Fruit fly (Drosophila melanogaster) whole organism, embryonic: ENCODE results near the gene CG33631.

Source experiments
- Abd-B ChIP-seq: fragments of 200-800 bp; sonication (Bioruptor generic); optimal IDR thresholded peaks from 2 replicates; lab custom pipeline; 2018; ENCODE audit warnings: missing biosample characterization, mild to moderate bottlenecking, missing genetic modification characterization, moderate library complexity
- Awh ChIP-seq: fragments of 200-800 bp; sonication (Bioruptor generic); IDR thresholded peaks from 2 replicates; pipeline ENCODE4, ENCODE4 v1.3.6; 2022; ENCODE audit warnings: missing biosample characterization, missing genetic modification characterization
- CG10209 ChIP-seq: fragments of 200-800 bp; sonication (Bioruptor generic); optimal IDR thresholded peaks from 3 replicates; lab custom pipeline; 2017; ENCODE audit warnings: missing biosample characterization, mild to moderate bottlenecking, missing genetic modification characterization, missing genetic modification reagents
- CG10431 ChIP-seq: fragments of 200-800 bp; sonication (Bioruptor generic); optimal IDR thresholded peaks from 3 replicates; lab custom pipeline; 2018; ENCODE audit warnings: missing biosample characterization, mild to moderate bottlenecking, missing genetic modification characterization
- CG12104 ChIP-seq: fragments of 200-800 bp; sonication (Bioruptor generic); optimal IDR thresholded peaks from 3 replicates; lab custom pipeline; 2016; ENCODE audit warnings: missing biosample characterization, missing genetic modification characterization
- CG13287 ChIP-seq: fragments of 200-800 bp; sonication (Bioruptor generic); IDR thresholded peaks from 2 replicates; pipeline ENCODE4 v1.3.6; 2022; ENCODE audit warnings: missing biosample characterization, missing genetic modification characterization; ENCODE audit not compliant: partially characterized antibody
- CG15269 ChIP-seq: fragments of 200-800 bp; sonication (Bioruptor generic); optimal IDR thresholded peaks from 2 replicates; lab custom pipeline; 2018; ENCODE audit warnings: missing biosample characterization, mild to moderate bottlenecking, missing genetic modification characterization, moderate library complexity
- CG3281 ChIP-seq: fragments of 200-800 bp; sonication (Bioruptor generic); optimal IDR thresholded peaks from 3 replicates; lab custom pipeline; 2017; ENCODE audit warnings: missing biosample characterization, mild to moderate bottlenecking, missing genetic modification characterization
- CG34422 ChIP-seq: fragments of 200-800 bp; sonication (Bioruptor generic); IDR thresholded peaks from 3 replicates; pipeline ENCODE4 v1.3.6; 2022; ENCODE audit warnings: missing biosample characterization, missing genetic modification characterization
- CG3995 ChIP-seq: fragments of 200-800 bp; sonication (Bioruptor generic); optimal IDR thresholded peaks from 3 replicates; lab custom pipeline; 2016; ENCODE audit warnings: missing biosample characterization, missing genetic modification characterization
- CG4360 ChIP-seq: fragments of 200-800 bp; sonication (Bioruptor generic); IDR thresholded peaks from 2 replicates; pipeline ENCODE4 v1.3.6; 2022; ENCODE audit warnings: missing biosample characterization, missing genetic modification characterization
- CG7556 ChIP-seq: fragments of 200-800 bp; sonication (Bioruptor generic); optimal IDR thresholded peaks from 2 replicates; lab custom pipeline; 2017; ENCODE audit warnings: missing biosample characterization, mild to moderate bottlenecking, missing genetic modification characterization
- CG8478 ChIP-seq: fragments of >200 bp; optimal IDR thresholded peaks from 2 replicates; lab custom pipeline; 2018
- CG9609 ChIP-seq: fragments of 200-800 bp; sonication (Bioruptor generic); optimal IDR thresholded peaks from 3 replicates; lab custom pipeline; 2016; ENCODE audit warnings: missing biosample characterization, missing genetic modification characterization
- CG9727 ChIP-seq: fragments of 200-800 bp; sonication (Bioruptor generic); optimal IDR thresholded peaks from 3 replicates; lab custom pipeline; 2017; ENCODE audit warnings: missing biosample characterization, mild to moderate bottlenecking, missing genetic modification characterization
- Chrac-16 ChIP-seq: fragments of 200-800 bp; sonication (Bioruptor generic); optimal IDR thresholded peaks from 3 replicates; lab custom pipeline; 2016; ENCODE audit warnings: missing biosample characterization, missing genetic modification characterization
- Dbx ChIP-seq: fragments of 200-800 bp; sonication (Bioruptor generic); IDR thresholded peaks from 3 replicates; pipeline ENCODE4 v1.3.6; 2022; ENCODE audit warnings: missing biosample characterization, missing genetic modification characterization
- Fer3 ChIP-seq: fragments of 200-800 bp; sonication (Bioruptor generic); optimal IDR thresholded peaks from 2 replicates; lab custom pipeline; 2018; ENCODE audit warnings: missing biosample characterization, mild to moderate bottlenecking, missing genetic modification characterization, moderate library complexity
- H15 ChIP-seq: fragments of 200-800 bp; sonication (Bioruptor generic); IDR thresholded peaks from 3 replicates; pipeline ENCODE4 v1.3.6; 2022; ENCODE audit warnings: missing biosample characterization, missing genetic modification characterization
- Hmx ChIP-seq: fragments of 200-800 bp; sonication (Bioruptor generic); optimal IDR thresholded peaks from 2 replicates; lab custom pipeline; 2016; ENCODE audit warnings: missing biosample characterization, missing genetic modification characterization
- Lim3 ChIP-seq: fragments of 200-800 bp; sonication (Bioruptor generic); IDR thresholded peaks from 2 replicates; pipeline ENCODE4 v1.3.6; 2022; ENCODE audit warnings: missing biosample characterization, missing genetic modification characterization
- NfI ChIP-seq: fragments of 200-800 bp; sonication (Bioruptor generic); optimal IDR thresholded peaks from 3 replicates; lab custom pipeline; 2018; ENCODE audit warnings: missing biosample characterization, mild to moderate bottlenecking, missing genetic modification characterization, moderate library complexity
- Pdp1 ChIP-seq, 2 experiments: fragments of 200-800 bp; sonication (Bioruptor generic); optimal IDR thresholded peaks; 3 replicates each; lab custom pipeline; 2016; ENCODE audit warnings: missing biosample characterization in 2 of 2, missing genetic modification characterization in 2 of 2, mild to moderate bottlenecking in 1 of 2, moderate library complexity in 1 of 2
- Ptx1 ChIP-seq: fragments of 200-800 bp; sonication (Bioruptor generic); IDR thresholded peaks from 2 replicates; pipeline ENCODE4 v1.3.6; 2022; ENCODE audit warnings: missing biosample characterization, missing genetic modification characterization
- Rfx ChIP-seq: fragments of 200-800 bp; sonication (Bioruptor generic); IDR thresholded peaks from 2 replicates; pipeline ENCODE4 v1.3.6; 2022; ENCODE audit warnings: missing biosample characterization, missing genetic modification characterization
- Sin3A ChIP-seq: fragments of >200 bp; optimal IDR thresholded peaks from 2 replicates; lab custom pipeline; 2018
- Sox100B ChIP-seq: fragments of 200-800 bp; sonication (Bioruptor generic); optimal IDR thresholded peaks from 3 replicates; lab custom pipeline; 2018; ENCODE audit warnings: missing biosample characterization, mild to moderate bottlenecking, missing genetic modification characterization
- Vsx1 ChIP-seq: fragments of 200-800 bp; sonication (Bioruptor generic); optimal IDR thresholded peaks from 2 replicates; lab custom pipeline; 2017; ENCODE audit warnings: missing biosample characterization, mild to moderate bottlenecking, missing genetic modification characterization, missing genetic modification reagents
- az2 ChIP-seq: fragments of 200-800 bp; sonication (Bioruptor generic); optimal IDR thresholded peaks from 3 replicates; lab custom pipeline; 2016; ENCODE audit warnings: missing biosample characterization, missing genetic modification characterization
- btn ChIP-seq: fragments of 200-800 bp; sonication (Bioruptor generic); optimal IDR thresholded peaks from 2 replicates; lab custom pipeline; 2016; ENCODE audit warnings: missing biosample characterization, missing genetic modification characterization
- chinmo ChIP-seq: fragments of 200-800 bp; sonication (Bioruptor generic); IDR thresholded peaks from 4 replicates; pipeline ENCODE4 v1.3.6; 2022; ENCODE audit warnings: missing biosample characterization, missing genetic modification characterization; ENCODE audit not compliant: partially characterized antibody
- exex ChIP-seq: fragments of 200-800 bp; sonication (Bioruptor generic); optimal IDR thresholded peaks from 4 replicates; lab custom pipeline; 2018; ENCODE audit warnings: missing biosample characterization, mild to moderate bottlenecking, missing genetic modification characterization, moderate library complexity
- gsb ChIP-seq: fragments of 200-800 bp; sonication (Bioruptor generic); IDR thresholded peaks from 2 replicates; pipeline ENCODE4 v1.3.6; 2022; ENCODE audit warnings: missing biosample characterization, missing genetic modification characterization
- klu ChIP-seq: fragments of 200-800 bp; sonication (Bioruptor generic); IDR thresholded peaks from 2 replicates; pipeline ENCODE4 v1.3.6; 2022; ENCODE audit warnings: missing biosample characterization, missing genetic modification characterization
- kni ChIP-seq: fragments of 200-800 bp; sonication (Bioruptor generic); optimal IDR thresholded peaks from 3 replicates; lab custom pipeline; 2017; ENCODE audit warnings: mild to moderate bottlenecking, missing biosample characterization, missing genetic modification reagents, missing genetic modification characterization
- knrl ChIP-seq: fragments of 200-800 bp; sonication (Bioruptor generic); IDR thresholded peaks from 3 replicates; pipeline ENCODE4 v1.3.6; 2022; ENCODE audit warnings: missing biosample characterization, missing genetic modification characterization; ENCODE audit not compliant: partially characterized antibody
- nerfin-2 ChIP-seq: fragments of 200-800 bp; sonication (Bioruptor generic); IDR thresholded peaks from 2 replicates; pipeline ENCODE4 v1.3.6; 2022; ENCODE audit warnings: missing biosample characterization, missing genetic modification characterization; ENCODE audit not compliant: partially characterized antibody
- otp ChIP-seq: fragments of 200-800 bp; sonication (Bioruptor generic); IDR thresholded peaks from 3 replicates; pipeline ENCODE4, ENCODE4 v1.3.6; 2022; ENCODE audit warnings: missing biosample characterization, missing genetic modification characterization
- psq ChIP-seq: fragments of 200-800 bp; sonication (Bioruptor generic); optimal IDR thresholded peaks from 2 replicates; lab custom pipeline; 2017; ENCODE audit warnings: missing biosample characterization, missing genetic modification characterization
- row ChIP-seq: fragments of 200-800 bp; sonication (Bioruptor generic); IDR thresholded peaks from 3 replicates; pipeline ENCODE4 v1.3.6; 2022; ENCODE audit warnings: missing biosample characterization, missing genetic modification characterization
- sc ChIP-seq, 3 experiments: fragments of >200 bp in 2 of 3; fragments of 200-800 bp in 1 of 3; sonication (Bioruptor generic) in 1 of 3; optimal IDR thresholded peaks; 2 replicates in 2 of 3; 3 replicates in 1 of 3; lab custom pipeline; 2017; ENCODE audit warnings: mild to moderate bottlenecking in 1 of 3, missing biosample characterization in 1 of 3, missing genetic modification characterization in 1 of 3, missing genetic modification reagents in 1 of 3
- sd ChIP-seq: fragments of 200-800 bp; sonication (Bioruptor generic); optimal IDR thresholded peaks from 3 replicates; lab custom pipeline; 2018; ENCODE audit warnings: missing biosample characterization, mild to moderate bottlenecking, missing genetic modification characterization, moderate library complexity
- sim ChIP-seq: fragments of 200-800 bp; sonication (Bioruptor generic); IDR thresholded peaks from 2 replicates; pipeline ENCODE4 v1.3.6; 2022; ENCODE audit warnings: missing biosample characterization, missing genetic modification characterization
- tgo ChIP-seq: fragments of 200-800 bp; sonication (Bioruptor generic); IDR thresholded peaks from 3 replicates; pipeline ENCODE4 v1.3.6; 2022; ENCODE audit warnings: missing biosample characterization, missing genetic modification characterization
- unc-4 ChIP-seq: fragments of 200-800 bp; sonication (Bioruptor generic); IDR thresholded peaks from 2 replicates; pipeline ENCODE4 v1.3.6; 2022; ENCODE audit warnings: missing biosample characterization, missing genetic modification characterization; ENCODE audit not compliant: partially characterized antibody
- unpg ChIP-seq: fragments of 200-800 bp; sonication (Bioruptor generic); optimal IDR thresholded peaks from 3 replicates; lab custom pipeline; 2018; ENCODE audit warnings: missing biosample characterization, mild to moderate bottlenecking, missing genetic modification characterization, moderate library complexity
- usp ChIP-seq: fragments of >200 bp; optimal IDR thresholded peaks from 2 replicates; lab custom pipeline; 2017; ENCODE audit warnings: missing biosample characterization, missing genetic modification characterization

CG33631 gene

DNA sequence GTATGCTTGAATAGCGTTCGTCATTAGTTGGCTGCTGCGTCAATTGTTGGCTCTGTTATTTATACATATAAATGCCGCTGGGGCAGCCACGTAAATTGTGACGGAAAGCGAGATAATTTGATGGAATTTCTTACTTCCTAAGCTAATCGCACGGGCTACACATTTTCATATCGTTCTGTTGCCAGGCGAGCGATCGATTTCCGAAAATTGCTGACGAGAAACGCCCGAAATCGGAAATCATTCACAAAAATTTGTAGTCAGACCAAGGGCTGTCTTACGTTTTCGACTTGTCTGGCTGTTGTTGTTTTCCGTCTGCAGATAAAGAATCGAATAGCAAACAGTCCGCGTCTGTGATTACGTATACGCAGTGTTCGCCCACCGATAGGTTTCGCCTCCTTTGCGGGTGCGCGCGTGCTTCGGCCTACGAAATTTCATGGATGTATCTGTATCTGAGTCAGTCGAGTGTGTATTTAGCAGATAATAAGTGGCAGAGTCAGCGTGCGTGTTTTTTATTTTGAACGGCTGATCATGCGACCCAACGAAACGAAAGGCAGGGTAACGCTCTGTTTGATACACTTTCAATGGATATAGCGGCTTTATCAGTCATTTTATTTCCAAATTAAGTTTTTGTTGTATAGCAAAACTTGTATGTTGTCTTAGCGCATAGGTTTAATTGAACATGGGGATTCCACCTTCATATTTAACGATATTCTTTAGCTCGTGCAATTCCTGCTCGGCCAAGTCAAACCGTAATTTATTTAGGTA, 33.9 kb downstream of the CG33631 start (continued):
- peak; percentile 82 for TF ChIP-seq CG15269 (tag; lab: Kevin White, UChicago)
- no peak for TF ChIP-seq Sin3A
- peak; percentile 55; the same call in 1 of the 2 replicates for TF ChIP-seq gsb (GFP tag; lab: Robert Waterston, UW)
- TF ChIP-seq klu (GFP tag; lab: Robert Waterston, UW), result peak; percentile 64; the same call in 1 of the 2 replicates
- TF ChIP-seq btn (GFP tag; lab: Kevin White, UChicago), result no peak
- peak; percentile 74 for TF ChIP-seq unpg (GFP tag; lab: Kevin White, UChicago)
- no peak for TF ChIP-seq CG8478 (lab: Kevin White, UChicago)

DNA sequence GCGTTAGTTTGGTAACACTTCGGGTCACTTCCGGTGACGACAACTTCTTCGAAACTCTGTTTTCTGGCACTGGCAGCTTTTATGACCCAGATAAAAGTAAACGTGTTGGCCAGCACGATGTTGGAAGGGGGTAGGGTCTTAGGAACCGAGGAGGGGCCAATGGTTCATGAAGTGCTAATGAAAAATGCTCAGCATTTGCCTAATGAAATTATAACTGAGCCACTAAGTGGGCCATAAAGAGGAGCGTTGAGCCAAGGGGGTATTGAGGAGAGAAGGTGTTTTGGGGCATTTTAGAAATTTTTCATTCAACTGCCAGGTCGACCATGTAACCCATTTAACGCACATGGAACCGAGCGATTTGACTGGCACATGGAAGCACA, 34.5 kb downstream of the CG33631 start:
- TF ChIP-seq Rfx (no peak), Awh (no peak), Pdp1 (GFP tag; optimal IDR thresholded peaks at IDR 0.05; lab: Kevin White, UChicago) (peak in 1 of 2 experiments; percentile 22), CG10431 (no peak), CG3995 (no peak), Chrac-16 (GFP tag; lab: Kevin White, UChicago) (no peak), az2 (GFP tag; lab: Kevin White, UChicago) (no peak), Abd-B (GFP tag; lab: Kevin White, UChicago) (no peak), H15 (GFP tag; lab: Robert Waterston, UW) (0 out of 3 replicates have a peak, but pooled peaks have one; percentile 2), Vsx1 (peak; percentile 71), usp (no peak), CG13287 (no peak), row (GFP tag; lab: Robert Waterston, UW) (no peak), sd (tag; lab: Kevin White, UChicago) (peak; percentile 37), Lim3 (GFP tag; lab: Robert Waterston, UW) (no peak), CG3281 (GFP tag; lab: Kevin White, UChicago) (peak; percentile 19), CG9727 (GFP tag; lab: Kevin White, UChicago) (no peak), tgo (GFP tag; lab: Robert Waterston, UW) (0 out of 3 replicates have a peak, but pooled peaks have one; percentile 6), sc (optimal IDR thresholded peaks at IDR 0.05; lab: Kevin White, UChicago) (no peak), sc (GFP tag; optimal IDR thresholded peaks at IDR 0.05; lab: Kevin White, UChicago) (no peak), gsb (GFP tag; lab: Robert Waterston, UW) (no peak), Sox100B (GFP tag; lab: Kevin White, UChicago) (peak; percentile 15), otp (GFP tag; lab: Robert Waterston, UW) (peak; percentile 75; the same call in 2 of the 3 replicates), CG10209 (peak; percentile 21), exex (tag; lab: Kevin White, UChicago) (no peak), CG34422 (GFP tag; lab: Robert Waterston, UW) (no peak), chinmo (no peak), CG12104 (no peak), psq (GFP tag; lab: Kevin White, UChicago) (no peak), Fer3 (tag; lab: Kevin White, UChicago) (no peak), CG9609 (GFP tag; lab: Kevin White, UChicago) (peak; percentile 2), nerfin-2 (GFP tag; lab: Robert Waterston, UW) (0 out of 2 replicates have a peak, but pooled peaks have one; percentile 14), Hmx (GFP tag; lab: Kevin White, UChicago) (no peak), CG7556 (GFP tag; lab: Kevin White, UChicago) (peak; percentile 36), NfI (no peak), kni (GFP tag; lab: Kevin White, UChicago) (peak; percentile 22), knrl (no peak), CG4360 (GFP tag; lab: Robert Waterston, UW) (0 out of 2 replicates have a peak, but pooled peaks have one; percentile 1), Ptx1 (no peak), sim (GFP tag; lab: Robert Waterston, UW) (no peak), Dbx (GFP tag; lab: Robert Waterston, UW) (0 out of 3 replicates have a peak, but pooled peaks have one; percentile 3), unc-4 (GFP tag; lab: Robert Waterston, UW) (no peak)
